Fruit fly (Drosophila melanogaster) whole organism, wandering third instar larva: ENCODE measurements around the gene CG33172.
A peak's percentile ranks its signal among the peaks of the same experiment; 100 is the strongest.

ENCODE experiments used
- Abd-B ChIP-seq: fragments of >200 bp; optimal IDR thresholded peaks from 2 replicates; lab custom pipeline; 2017; ENCODE audit warnings: missing biosample characterization, missing genetic modification characterization
- CG32264 ChIP-seq: fragments of 200-800 bp; sonication (Bioruptor generic); optimal IDR thresholded peaks from 2 replicates; lab custom pipeline; 2016; ENCODE audit warnings: missing biosample characterization, missing genetic modification characterization
- CG9705 ChIP-seq: fragments of 200-800 bp; sonication (Bioruptor generic); optimal IDR thresholded peaks from 2 replicates; lab custom pipeline; 2018; ENCODE audit warnings: missing biosample characterization, mild to moderate bottlenecking, missing genetic modification characterization
- CrebA ChIP-seq: fragments of 200-800 bp; sonication (Bioruptor generic); optimal IDR thresholded peaks from 2 replicates; lab custom pipeline; 2016; ENCODE audit warnings: missing biosample characterization, mild to moderate bottlenecking, missing genetic modification characterization, borderline replicate concordance
- Dfd ChIP-seq: fragments of >200 bp; optimal IDR thresholded peaks from 2 replicates; lab custom pipeline; 2017; ENCODE audit warnings: missing biosample characterization, missing genetic modification characterization
- Dif ChIP-seq: fragments of 200-275, 200-300 bp; sonication (Bioruptor generic); optimal IDR thresholded peaks from 2 replicates; lab custom pipeline; 2018; ENCODE audit warnings: missing biosample characterization, missing genetic modification characterization; ENCODE audit not compliant: partially characterized antibody
- GATAd ChIP-seq: sonication (Bioruptor generic); optimal IDR thresholded peaks from 2 replicates; lab custom pipeline; 2016; ENCODE audit warnings: missing biosample characterization, missing genetic modification characterization
- HLH106 ChIP-seq: fragments of 200-800 bp; optimal IDR thresholded peaks from 3 replicates; lab custom pipeline; 2019; ENCODE audit warnings: missing biosample characterization, mild to moderate bottlenecking, missing genetic modification characterization, moderate library complexity
- Hnf4 ChIP-seq: fragments of 200-800 bp; sonication (Bioruptor generic); optimal IDR thresholded peaks from 2 replicates; lab custom pipeline; 2016; ENCODE audit warnings: missing biosample characterization, mild to moderate bottlenecking, missing genetic modification characterization
- Hr78 ChIP-seq: fragments of >200 bp; optimal IDR thresholded peaks from 2 replicates; lab custom pipeline; 2017; ENCODE audit warnings: missing biosample characterization, missing genetic modification characterization
- Hr83 ChIP-seq: fragments of 200-300 bp; sonication (Bioruptor generic); optimal IDR thresholded peaks from 2 replicates; lab custom pipeline; 2016; ENCODE audit warnings: missing biosample characterization, mild to moderate bottlenecking, missing genetic modification characterization, moderate library complexity; ENCODE audit not compliant: poor library complexity, severe bottlenecking
- Jra ChIP-seq: sonication (Bioruptor generic); optimal IDR thresholded peaks from 2 replicates; lab custom pipeline; 2016; ENCODE audit warnings: missing biosample characterization, missing genetic modification characterization
- Mio ChIP-seq: sonication (Bioruptor generic); optimal IDR thresholded peaks from 2 replicates; lab custom pipeline; 2016; ENCODE audit warnings: missing biosample characterization, missing genetic modification characterization
- Myc ChIP-seq: fragments of >200 bp; optimal IDR thresholded peaks from 2 replicates; lab custom pipeline; 2017
- OdsH ChIP-seq: fragments of 200-800 bp; sonication (Bioruptor generic); optimal IDR thresholded peaks from 2 replicates; lab custom pipeline; 2016; ENCODE audit warnings: missing biosample characterization, mild to moderate bottlenecking, missing genetic modification characterization
- Rel ChIP-seq, 2 experiments: fragments of 200-800 bp; sonication (Bioruptor generic) in 1 of 2; optimal IDR thresholded peaks; 2 replicates in 1 of 2; 3 replicates in 1 of 2; lab custom pipeline; 2016 to 2019; ENCODE audit warnings: mild to moderate bottlenecking in 2 of 2, missing biosample characterization in 2 of 2, missing genetic modification characterization in 2 of 2, moderate library complexity in 1 of 2
- Sp1 ChIP-seq: fragments of 200-800 bp; sonication (Bioruptor generic); optimal IDR thresholded peaks from 3 replicates; lab custom pipeline; 2019; ENCODE audit warnings: missing biosample characterization, mild to moderate bottlenecking, missing genetic modification characterization, moderate library complexity
- Vsx2 ChIP-seq: fragments of 200-300, 225-300 bp; sonication (Bioruptor generic); optimal IDR thresholded peaks from 2 replicates; lab custom pipeline; 2018; ENCODE audit warnings: missing biosample characterization, missing genetic modification characterization; ENCODE audit not compliant: partially characterized antibody
- br ChIP-seq: fragments of 200-800 bp; sonication (Bioruptor generic); optimal IDR thresholded peaks from 2 replicates; lab custom pipeline; 2016; ENCODE audit warnings: missing biosample characterization, missing genetic modification characterization
- dl ChIP-seq, 2 experiments: fragments of 175-275, 200-275 bp in 1 of 2; fragments of 200-275 bp in 1 of 2; sonication (Bioruptor generic); optimal IDR thresholded peaks; lab custom pipeline; 2018; ENCODE audit warnings: mild to moderate bottlenecking in 2 of 2, missing biosample characterization in 2 of 2, missing genetic modification characterization in 2 of 2, moderate library complexity in 2 of 2; ENCODE audit not compliant: partially characterized antibody in 2 of 2, insufficient read depth in 1 of 2
- dmrt93B ChIP-seq: fragments of 200-800 bp; sonication (Bioruptor generic); optimal IDR thresholded peaks from 2 replicates; lab custom pipeline; 2018; ENCODE audit warnings: missing biosample characterization, mild to moderate bottlenecking, missing genetic modification characterization
- ey ChIP-seq: fragments of 200-800 bp; sonication (Bioruptor generic); optimal IDR thresholded peaks from 2 replicates; lab custom pipeline; 2016; ENCODE audit warnings: missing biosample characterization, missing genetic modification characterization
- foxo ChIP-seq, 2 experiments: fragments of 200-800 bp; sonication (Bioruptor generic); optimal IDR thresholded peaks; 2 replicates in 1 of 2; 3 replicates in 1 of 2; lab custom pipeline; 2016 to 2017; ENCODE audit warnings: missing biosample characterization in 2 of 2, missing genetic modification characterization in 2 of 2
- fru ChIP-seq: fragments of 200-800 bp; sonication (Bioruptor generic); optimal IDR thresholded peaks from 3 replicates; lab custom pipeline; 2016; ENCODE audit warnings: missing biosample characterization, mild to moderate bottlenecking, missing genetic modification characterization
- h ChIP-seq: fragments of 200-800 bp; sonication (Bioruptor generic); optimal IDR thresholded peaks from 3 replicates; lab custom pipeline; 2016; ENCODE audit warnings: missing biosample characterization, mild to moderate bottlenecking, missing genetic modification characterization
- lola ChIP-seq: fragments of >200 bp; optimal IDR thresholded peaks from 2 replicates; lab custom pipeline; 2017; ENCODE audit warnings: missing biosample characterization, missing genetic modification characterization
- psq ChIP-seq: fragments of 200-800 bp; sonication (Bioruptor generic); optimal IDR thresholded peaks from 3 replicates; lab custom pipeline; 2017; ENCODE audit warnings: missing biosample characterization, mild to moderate bottlenecking, missing genetic modification characterization, moderate library complexity
- rgr ChIP-seq: fragments of 200-800 bp; sonication (Bioruptor generic); optimal IDR thresholded peaks from 3 replicates; lab custom pipeline; 2016; ENCODE audit warnings: missing biosample characterization, mild to moderate bottlenecking, missing genetic modification characterization
- sage ChIP-seq: fragments of 200-800 bp; sonication (Bioruptor generic); optimal IDR thresholded peaks from 2 replicates; lab custom pipeline; 2016; ENCODE audit warnings: missing biosample characterization, mild to moderate bottlenecking, missing genetic modification characterization
- sv ChIP-seq: fragments of 200-800 bp; sonication (Bioruptor generic); optimal IDR thresholded peaks from 3 replicates; lab custom pipeline; 2016; ENCODE audit warnings: missing biosample characterization, missing genetic modification characterization
- usp ChIP-seq: fragments of >200 bp; optimal IDR thresholded peaks from 2 replicates; lab custom pipeline; 2017; ENCODE audit warnings: missing biosample characterization, missing genetic modification characterization
- woc ChIP-seq: sonication (Bioruptor generic); optimal IDR thresholded peaks from 2 replicates; lab custom pipeline; 2016; ENCODE audit warnings: missing biosample characterization, mild to moderate bottlenecking, missing genetic modification characterization

CG33172 gene

dm6 chrX:15737110-15737509, 32.4 kb upstream of the CG33172 start, which contains the start of gene Arp6:
Arp6 (minus strand) TSS chrX:15737120.
- TF ChIP-seq Myc (lab: Kevin White, UChicago) (peak; percentile 81), sv (GFP tag; lab: Kevin White, UChicago) (no peak), dl (GFP tag; optimal IDR thresholded peaks at IDR 0.05; lab: Kevin White, UChicago; ENCODE audit: insufficient read depth in 1 of 2, partially characterized antibody in 2 of 2) (no peak), Hr78 (no peak), rgr (GFP tag; lab: Kevin White, UChicago) (no peak), lola (GFP tag; lab: Kevin White, UChicago) (no peak), Vsx2 (no peak), woc (peak; percentile 37), Jra (no peak), CG32264 (no peak), usp (GFP tag; lab: Kevin White, UChicago) (no peak), foxo (GFP tag; optimal IDR thresholded peaks at IDR 0.05; lab: Kevin White, UChicago) (no peak), HLH106 (tag; lab: Kevin White, UChicago) (peak; percentile 5)
- TF ChIP-seq, all 38 proteins: peak for 3

- TF ChIP-seq Hr78, result no peak
- peak; percentile 61 for TF ChIP-seq rgr (GFP tag; lab: Kevin White, UChicago)
- TF ChIP-seq Rel (GFP tag; optimal IDR thresholded peaks at IDR 0.05; lab: Kevin White, UChicago), result no peak
- TF ChIP-seq Rel (tag; optimal IDR thresholded peaks at IDR 0.05; lab: Kevin White, UChicago), result peak; percentile 61
- TF ChIP-seq usp (GFP tag; lab: Kevin White, UChicago), result no peak
- TF ChIP-seq woc, result peak; percentile 86
- no peak for TF ChIP-seq GATAd
- TF ChIP-seq foxo (GFP tag; optimal IDR thresholded peaks at IDR 0.05; lab: Kevin White, UChicago), result peak in 1 of 2 experiments; percentile 72
- TF ChIP-seq HLH106 (tag; lab: Kevin White, UChicago), result peak; percentile 78
- peak; percentile 61 for TF ChIP-seq CG9705 (GFP tag; lab: Kevin White, UChicago)
- peak; percentile 62 for TF ChIP-seq fru (GFP tag; lab: Kevin White, UChicago)
- TF ChIP-seq psq (GFP tag; lab: Kevin White, UChicago), result peak; percentile 43
- no peak for TF ChIP-seq Hnf4
- TF ChIP-seq ey (GFP tag; lab: Kevin White, UChicago), result peak; percentile 36
- TF ChIP-seq Dif (GFP tag; lab: Kevin White, UChicago), result no peak
- TF ChIP-seq dmrt93B (GFP tag; lab: Kevin White, UChicago), result no peak
- TF ChIP-seq h (GFP tag; lab: Kevin White, UChicago), result peak; percentile 63
- peak; percentile 37 for TF ChIP-seq br (GFP tag; lab: Kevin White, UChicago)
- TF ChIP-seq sage (GFP tag; lab: Kevin White, UChicago), result no peak
- TF ChIP-seq Myc (lab: Kevin White, UChicago), result peak; percentile 97
- peak; percentile 31 for TF ChIP-seq OdsH (GFP tag; lab: Kevin White, UChicago)
- no peak for TF ChIP-seq Mio (GFP tag; lab: Kevin White, UChicago)
- peak; percentile 55 for TF ChIP-seq Sp1 (GFP tag; lab: Kevin White, UChicago)
- TF ChIP-seq, all 38 proteins: peak for 14
Measured at dm6 chrX:15738890-15739550, 30.4 kb upstream of the CG33172 start, which contains the start of the genes CG11679 and CG8206. CG11679 (minus strand) TSS chrX:15738954. CG8206 (plus strand) TSS chrX:15739230.

dm6 chrX:15740288-15740726, 29.2 kb upstream of the CG33172 start:
- TF ChIP-seq Sp1 (GFP tag; lab: Kevin White, UChicago) (peak; percentile 84), sv (GFP tag; lab: Kevin White, UChicago) (peak; percentile 55), sage (GFP tag; lab: Kevin White, UChicago) (no peak), Mio (GFP tag; lab: Kevin White, UChicago) (no peak), Jra (peak; percentile 74), dmrt93B (GFP tag; lab: Kevin White, UChicago) (no peak), Hr83 (peak; percentile 14), Dfd (GFP tag; lab: Kevin White, UChicago) (no peak), ey (GFP tag; lab: Kevin White, UChicago) (peak; percentile 84), fru (GFP tag; lab: Kevin White, UChicago) (peak; percentile 85), Abd-B (GFP tag; lab: Kevin White, UChicago) (no peak), br (GFP tag; lab: Kevin White, UChicago) (peak; percentile 86), rgr (GFP tag; lab: Kevin White, UChicago) (peak; percentile 82), HLH106 (tag; lab: Kevin White, UChicago) (peak; percentile 77), foxo (GFP tag; optimal IDR thresholded peaks at IDR 0.05; lab: Kevin White, UChicago) (peak; percentile 49 to 85), Hnf4 (peak; percentile 84), CG32264 (peak; percentile 48), Rel (GFP tag; optimal IDR thresholded peaks at IDR 0.05; lab: Kevin White, UChicago) (no peak), Rel (tag; optimal IDR thresholded peaks at IDR 0.05; lab: Kevin White, UChicago) (peak; percentile 57), h (GFP tag; lab: Kevin White, UChicago) (peak; percentile 97), psq (GFP tag; lab: Kevin White, UChicago) (peak; percentile 61), woc (peak; percentile 52), OdsH (GFP tag; lab: Kevin White, UChicago) (peak; percentile 82), CrebA (no peak)
